Worm (Caenorhabditis elegans) whole organism, midembryonic: ENCODE data around the gene C06B8.3.

Experiments used
- T22C8.4 ChIP-seq: fragments of 200-800 bp; sonication (Bioruptor generic); IDR thresholded peaks from 2 replicates; pipeline ENCODE4 v1.3.6; 2022; ENCODE audit warnings: missing genetic modification characterization, missing compliant biosample characterization
- cog-1 ChIP-seq: sonication (generic microtip); optimal IDR thresholded peaks from 2 replicates; lab custom pipeline; 2016; ENCODE audit warnings: missing genetic modification characterization, missing compliant biosample characterization
- flt-1 ChIP-seq: fragments of 200-800 bp; sonication (Bioruptor generic); IDR thresholded peaks from 2 replicates; pipeline ENCODE4 v1.3.6; 2022; ENCODE audit warnings: missing genetic modification characterization, missing compliant biosample characterization
- klf-2 ChIP-seq: fragments of 200-800 bp; sonication (Bioruptor generic); conservative IDR thresholded peaks from 2 replicates; pipeline ENCODE4 v1.3.6; 2022; ENCODE audit warnings: missing genetic modification reagents, missing genetic modification characterization, missing compliant biosample characterization
- med-1 ChIP-seq: sonication (generic microtip); optimal IDR thresholded peaks from 2 replicates; lab custom pipeline; 2017; ENCODE audit warnings: missing genetic modification characterization, mild to moderate bottlenecking, missing compliant biosample characterization, antibody characterized with exemption, missing genetic modification reagents; ENCODE audit not compliant: insufficient read depth
- tab-1 ChIP-seq: fragments of 200-800 bp; sonication (Bioruptor generic); IDR thresholded peaks from 2 replicates; pipeline ENCODE4 v1.3.6; 2022; ENCODE audit warnings: missing genetic modification characterization, missing compliant biosample characterization
- ztf-23 ChIP-seq: fragments of 200-800 bp; sonication (Bioruptor generic); IDR thresholded peaks from 2 replicates; pipeline ENCODE4 v1.3.6; 2022; ENCODE audit warnings: missing genetic modification reagents, missing genetic modification characterization, missing compliant biosample characterization
- ztf-29 ChIP-seq: fragments of 200-800 bp; sonication (Bioruptor generic); IDR thresholded peaks from 2 replicates; pipeline ENCODE4 v1.3.6; 2022; ENCODE audit warnings: missing genetic modification reagents, missing genetic modification characterization, missing compliant biosample characterization

- TF ChIP-seq flt-1 (GFP tag; lab: Robert Waterston, UW): no peak
- no peak for TF ChIP-seq klf-2
- TF ChIP-seq tab-1 (GFP tag; lab: Robert Waterston, UW): no peak
- no peak for TF ChIP-seq cog-1 (tag; lab: Kevin White, UChicago)
- TF ChIP-seq T22C8.4 (GFP tag; lab: Robert Waterston, UW): no peak
- no peak for TF ChIP-seq ztf-23 (GFP tag; lab: Robert Waterston, UW)
- no peak for TF ChIP-seq ztf-29 (GFP tag; lab: Robert Waterston, UW)
- no peak for TF ChIP-seq med-1 (GFP tag; lab: Kevin White, UChicago)
These were observed 40.7 kb downstream of the C06B8.3 start, which contains the start of gene T26H5.10 for ce11 chrV:15443708-15444107.
